Fruit fly (Drosophila melanogaster) whole organism, wandering third instar larva: ENCODE results near the gene RpS14a.

Experiments
- Abd-B ChIP-seq: fragments of >200 bp; optimal IDR thresholded peaks from 2 replicates; lab custom pipeline; 2017; ENCODE audit warnings: missing biosample characterization, missing genetic modification characterization
- CG32264 ChIP-seq: fragments of 200-800 bp; sonication (Bioruptor generic); optimal IDR thresholded peaks from 2 replicates; lab custom pipeline; 2016; ENCODE audit warnings: missing biosample characterization, missing genetic modification characterization
- CG9705 ChIP-seq: fragments of 200-800 bp; sonication (Bioruptor generic); optimal IDR thresholded peaks from 2 replicates; lab custom pipeline; 2018; ENCODE audit warnings: missing biosample characterization, mild to moderate bottlenecking, missing genetic modification characterization
- CrebA ChIP-seq: fragments of 200-800 bp; sonication (Bioruptor generic); optimal IDR thresholded peaks from 2 replicates; lab custom pipeline; 2016; ENCODE audit warnings: missing biosample characterization, mild to moderate bottlenecking, missing genetic modification characterization, borderline replicate concordance
- Dfd ChIP-seq: fragments of >200 bp; optimal IDR thresholded peaks from 2 replicates; lab custom pipeline; 2017; ENCODE audit warnings: missing biosample characterization, missing genetic modification characterization
- Dif ChIP-seq: fragments of 200-275, 200-300 bp; sonication (Bioruptor generic); optimal IDR thresholded peaks from 2 replicates; lab custom pipeline; 2018; ENCODE audit warnings: missing biosample characterization, missing genetic modification characterization; ENCODE audit not compliant: partially characterized antibody
- GATAd ChIP-seq: sonication (Bioruptor generic); optimal IDR thresholded peaks from 2 replicates; lab custom pipeline; 2016; ENCODE audit warnings: missing biosample characterization, missing genetic modification characterization
- HLH106 ChIP-seq: fragments of 200-800 bp; optimal IDR thresholded peaks from 3 replicates; lab custom pipeline; 2019; ENCODE audit warnings: missing biosample characterization, mild to moderate bottlenecking, missing genetic modification characterization, moderate library complexity
- Hnf4 ChIP-seq: fragments of 200-800 bp; sonication (Bioruptor generic); optimal IDR thresholded peaks from 2 replicates; lab custom pipeline; 2016; ENCODE audit warnings: missing biosample characterization, mild to moderate bottlenecking, missing genetic modification characterization
- Hr78 ChIP-seq: fragments of >200 bp; optimal IDR thresholded peaks from 2 replicates; lab custom pipeline; 2017; ENCODE audit warnings: missing biosample characterization, missing genetic modification characterization
- Hr83 ChIP-seq: fragments of 200-300 bp; sonication (Bioruptor generic); optimal IDR thresholded peaks from 2 replicates; lab custom pipeline; 2016; ENCODE audit warnings: missing biosample characterization, mild to moderate bottlenecking, missing genetic modification characterization, moderate library complexity; ENCODE audit not compliant: poor library complexity, severe bottlenecking
- Jra ChIP-seq: sonication (Bioruptor generic); optimal IDR thresholded peaks from 2 replicates; lab custom pipeline; 2016; ENCODE audit warnings: missing biosample characterization, missing genetic modification characterization
- Mio ChIP-seq: sonication (Bioruptor generic); optimal IDR thresholded peaks from 2 replicates; lab custom pipeline; 2016; ENCODE audit warnings: missing biosample characterization, missing genetic modification characterization
- Myc ChIP-seq: fragments of >200 bp; optimal IDR thresholded peaks from 2 replicates; lab custom pipeline; 2017
- N ChIP-seq: fragments of >200 bp; optimal IDR thresholded peaks from 2 replicates; lab custom pipeline; 2018; ENCODE audit warnings: missing biosample characterization, missing external identifiers, missing genetic modification characterization
- OdsH ChIP-seq: fragments of 200-800 bp; sonication (Bioruptor generic); optimal IDR thresholded peaks from 2 replicates; lab custom pipeline; 2016; ENCODE audit warnings: missing biosample characterization, mild to moderate bottlenecking, missing genetic modification characterization
- Rel ChIP-seq, 2 experiments: fragments of 200-800 bp; sonication (Bioruptor generic) in 1 of 2; optimal IDR thresholded peaks; 2 replicates in 1 of 2; 3 replicates in 1 of 2; lab custom pipeline; 2016 to 2019; ENCODE audit warnings: mild to moderate bottlenecking in 2 of 2, missing biosample characterization in 2 of 2, missing genetic modification characterization in 2 of 2, moderate library complexity in 1 of 2
- Sp1 ChIP-seq: fragments of 200-800 bp; sonication (Bioruptor generic); optimal IDR thresholded peaks from 3 replicates; lab custom pipeline; 2019; ENCODE audit warnings: missing biosample characterization, mild to moderate bottlenecking, missing genetic modification characterization, moderate library complexity
- Vsx2 ChIP-seq: fragments of 200-300, 225-300 bp; sonication (Bioruptor generic); optimal IDR thresholded peaks from 2 replicates; lab custom pipeline; 2018; ENCODE audit warnings: missing biosample characterization, missing genetic modification characterization; ENCODE audit not compliant: partially characterized antibody
- br ChIP-seq: fragments of 200-800 bp; sonication (Bioruptor generic); optimal IDR thresholded peaks from 2 replicates; lab custom pipeline; 2016; ENCODE audit warnings: missing biosample characterization, missing genetic modification characterization
- brk ChIP-seq: fragments of 200-800 bp; sonication (Bioruptor generic); optimal IDR thresholded peaks from 2 replicates; lab custom pipeline; 2016; ENCODE audit warnings: missing biosample characterization, mild to moderate bottlenecking, missing genetic modification characterization
- dl ChIP-seq, 2 experiments: fragments of 175-275, 200-275 bp in 1 of 2; fragments of 200-275 bp in 1 of 2; sonication (Bioruptor generic); optimal IDR thresholded peaks; lab custom pipeline; 2018; ENCODE audit warnings: mild to moderate bottlenecking in 2 of 2, missing biosample characterization in 2 of 2, missing genetic modification characterization in 2 of 2, moderate library complexity in 2 of 2; ENCODE audit not compliant: partially characterized antibody in 2 of 2, insufficient read depth in 1 of 2
- dmrt93B ChIP-seq: fragments of 200-800 bp; sonication (Bioruptor generic); optimal IDR thresholded peaks from 2 replicates; lab custom pipeline; 2018; ENCODE audit warnings: missing biosample characterization, mild to moderate bottlenecking, missing genetic modification characterization
- dsf ChIP-seq: sonication (Bioruptor generic); optimal IDR thresholded peaks from 2 replicates; lab custom pipeline; 2016; ENCODE audit warnings: missing biosample characterization, missing genetic modification characterization, borderline replicate concordance
- ey ChIP-seq: fragments of 200-800 bp; sonication (Bioruptor generic); optimal IDR thresholded peaks from 2 replicates; lab custom pipeline; 2016; ENCODE audit warnings: missing biosample characterization, missing genetic modification characterization
- foxo ChIP-seq, 2 experiments: fragments of 200-800 bp; sonication (Bioruptor generic); optimal IDR thresholded peaks; 2 replicates in 1 of 2; 3 replicates in 1 of 2; lab custom pipeline; 2016 to 2017; ENCODE audit warnings: missing biosample characterization in 2 of 2, missing genetic modification characterization in 2 of 2
- fru ChIP-seq: fragments of 200-800 bp; sonication (Bioruptor generic); optimal IDR thresholded peaks from 3 replicates; lab custom pipeline; 2016; ENCODE audit warnings: missing biosample characterization, mild to moderate bottlenecking, missing genetic modification characterization
- h ChIP-seq: fragments of 200-800 bp; sonication (Bioruptor generic); optimal IDR thresholded peaks from 3 replicates; lab custom pipeline; 2016; ENCODE audit warnings: missing biosample characterization, mild to moderate bottlenecking, missing genetic modification characterization
- jim ChIP-seq: fragments of 175-275, 200-325 bp; sonication (Bioruptor generic); optimal IDR thresholded peaks from 2 replicates; lab custom pipeline; 2016; ENCODE audit warnings: missing biosample characterization, mild to moderate bottlenecking, missing genetic modification characterization
- lola ChIP-seq: fragments of >200 bp; optimal IDR thresholded peaks from 2 replicates; lab custom pipeline; 2017; ENCODE audit warnings: missing biosample characterization, missing genetic modification characterization
- pan ChIP-seq: fragments of >200 bp; optimal IDR thresholded peaks from 2 replicates; lab custom pipeline; 2017
- psq ChIP-seq: fragments of 200-800 bp; sonication (Bioruptor generic); optimal IDR thresholded peaks from 3 replicates; lab custom pipeline; 2017; ENCODE audit warnings: missing biosample characterization, mild to moderate bottlenecking, missing genetic modification characterization, moderate library complexity
- rgr ChIP-seq: fragments of 200-800 bp; sonication (Bioruptor generic); optimal IDR thresholded peaks from 3 replicates; lab custom pipeline; 2016; ENCODE audit warnings: missing biosample characterization, mild to moderate bottlenecking, missing genetic modification characterization
- sage ChIP-seq: fragments of 200-800 bp; sonication (Bioruptor generic); optimal IDR thresholded peaks from 2 replicates; lab custom pipeline; 2016; ENCODE audit warnings: missing biosample characterization, mild to moderate bottlenecking, missing genetic modification characterization
- sv ChIP-seq: fragments of 200-800 bp; sonication (Bioruptor generic); optimal IDR thresholded peaks from 3 replicates; lab custom pipeline; 2016; ENCODE audit warnings: missing biosample characterization, missing genetic modification characterization
- tai ChIP-seq: sonication (Bioruptor generic); optimal IDR thresholded peaks from 2 replicates; lab custom pipeline; 2016; ENCODE audit warnings: missing biosample characterization, missing genetic modification characterization
- usp ChIP-seq: fragments of >200 bp; optimal IDR thresholded peaks from 2 replicates; lab custom pipeline; 2017; ENCODE audit warnings: missing biosample characterization, missing genetic modification characterization
- woc ChIP-seq: sonication (Bioruptor generic); optimal IDR thresholded peaks from 2 replicates; lab custom pipeline; 2016; ENCODE audit warnings: missing biosample characterization, mild to moderate bottlenecking, missing genetic modification characterization

RpS14a gene

dm6 chrX:7972363-7972942 lies 38.9 kb downstream of the RpS14a start:
- peak; percentile 77 for TF ChIP-seq psq (GFP tag; lab: Kevin White, UChicago)
- no peak for TF ChIP-seq Hr83 (GFP tag; lab: Kevin White, UChicago)
- TF ChIP-seq Dif: no peak
- peak; percentile 80 for TF ChIP-seq Hnf4 (GFP tag; lab: Kevin White, UChicago)
- TF ChIP-seq Hr78: no peak
- no peak for TF ChIP-seq N (GFP tag; lab: Kevin White, UChicago)
- no peak for TF ChIP-seq Dfd (GFP tag; lab: Kevin White, UChicago)
- TF ChIP-seq CG9705 (GFP tag; lab: Kevin White, UChicago): peak; percentile 59
- TF ChIP-seq lola: no peak
- TF ChIP-seq dsf (GFP tag; lab: Kevin White, UChicago): no peak
- peak; percentile 76 for TF ChIP-seq HLH106 (tag; lab: Kevin White, UChicago)
- peak; percentile 74 for TF ChIP-seq woc (GFP tag; lab: Kevin White, UChicago)
- peak; percentile 72 for TF ChIP-seq CG32264 (GFP tag; lab: Kevin White, UChicago)
- peak; percentile 86 for TF ChIP-seq ey
- no peak for TF ChIP-seq Mio (GFP tag; lab: Kevin White, UChicago)
- peak; percentile 48 for TF ChIP-seq CrebA
- no peak for TF ChIP-seq Abd-B
- TF ChIP-seq Sp1 (GFP tag; lab: Kevin White, UChicago): peak; percentile 86
- TF ChIP-seq brk (GFP tag; lab: Kevin White, UChicago): peak; percentile 67
- no peak for TF ChIP-seq Myc (lab: Kevin White, UChicago)
- TF ChIP-seq sage (GFP tag; lab: Kevin White, UChicago): peak; percentile 68
- no peak for TF ChIP-seq pan (lab: Kevin White, UChicago)
- TF ChIP-seq OdsH (GFP tag; lab: Kevin White, UChicago): peak; percentile 79
- peak; percentile 17 for TF ChIP-seq Rel (GFP tag; optimal IDR thresholded peaks at IDR 0.05; lab: Kevin White, UChicago)
- peak; percentile 33 for TF ChIP-seq Rel (tag; optimal IDR thresholded peaks at IDR 0.05; lab: Kevin White, UChicago)
- peak; percentile 86 for TF ChIP-seq h (GFP tag; lab: Kevin White, UChicago)
- TF ChIP-seq jim (GFP tag; lab: Kevin White, UChicago): no peak
- TF ChIP-seq Jra (GFP tag; lab: Kevin White, UChicago): peak; percentile 2
- TF ChIP-seq sv (GFP tag; lab: Kevin White, UChicago): peak; percentile 72
- peak; percentile 84 for TF ChIP-seq fru
- TF ChIP-seq dmrt93B (GFP tag; lab: Kevin White, UChicago): peak; percentile 78
- TF ChIP-seq dl (GFP tag; optimal IDR thresholded peaks at IDR 0.05; lab: Kevin White, UChicago; ENCODE audit: insufficient read depth in 1 of 2, partially characterized antibody in 2 of 2): no peak
- TF ChIP-seq GATAd (GFP tag; lab: Kevin White, UChicago): no peak
- no peak for TF ChIP-seq usp (GFP tag; lab: Kevin White, UChicago)
- TF ChIP-seq Vsx2 (GFP tag; lab: Kevin White, UChicago): no peak
- TF ChIP-seq br (GFP tag; lab: Kevin White, UChicago): peak; percentile 83
- peak in 1 of 2 experiments; percentile 88 for TF ChIP-seq foxo (GFP tag; optimal IDR thresholded peaks at IDR 0.05; lab: Kevin White, UChicago)
- TF ChIP-seq rgr: peak; percentile 86
- peak; percentile 16 for TF ChIP-seq tai (GFP tag; lab: Kevin White, UChicago)
- TF ChIP-seq, all 38 proteins: peak for 22

- TF ChIP-seq psq (GFP tag; lab: Kevin White, UChicago) (peak; percentile 61), fru (no peak), Jra (GFP tag; lab: Kevin White, UChicago) (peak; percentile 38), h (GFP tag; lab: Kevin White, UChicago) (peak; percentile 20), Sp1 (GFP tag; lab: Kevin White, UChicago) (no peak)
Observed at dm6 chrX:7973325-7973954, 39.9 kb downstream of the RpS14a start.
